Fruit fly (Drosophila melanogaster) S2 (cell line): ENCODE data around the gene trbd.
A peak's percentile ranks its signal among the peaks of the same experiment; 100 is the strongest.

Experiments used
- CG8478 ChIP-seq: fragments of >200 bp; optimal IDR thresholded peaks from 2 replicates; lab custom pipeline; 2018
- CTCF ChIP-seq, 2 experiments: fragments of >200 bp; optimal IDR thresholded peaks; 2 replicates each; lab custom pipeline; 2018

trbd gene

DNA sequence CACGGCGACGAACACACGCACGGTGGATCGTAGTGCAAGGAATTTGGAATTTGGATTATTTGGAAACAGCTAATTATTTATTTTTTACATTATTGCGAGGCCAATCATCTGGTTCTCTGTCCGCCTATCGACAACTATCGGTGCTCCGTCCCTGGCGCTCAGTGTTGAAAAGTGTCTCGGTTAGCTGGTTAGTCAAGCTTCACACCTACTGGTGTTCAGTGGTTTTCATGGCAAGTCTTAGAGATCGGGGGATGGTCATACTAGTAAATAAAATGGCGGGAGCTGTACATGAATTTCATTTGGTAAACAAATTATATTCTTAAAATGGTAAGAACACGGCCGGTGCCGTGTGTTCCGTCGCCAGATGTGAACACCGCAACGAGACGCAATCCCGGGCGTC is at the start of gene trbd, which contains the start of gene dmt:
TSS of gene trbd (minus strand) at position 152 of the 400 bp plus-strand sequence.
TSS of gene dmt (plus strand) at position 257 of the 400 bp plus-strand sequence.
- TF ChIP-seq CG8478 (lab: Kevin White, UChicago) (no peak), CTCF (optimal IDR thresholded peaks at IDR 0.05; lab: Kevin White, UChicago) (peak; percentile 44 to 65)

DNA sequence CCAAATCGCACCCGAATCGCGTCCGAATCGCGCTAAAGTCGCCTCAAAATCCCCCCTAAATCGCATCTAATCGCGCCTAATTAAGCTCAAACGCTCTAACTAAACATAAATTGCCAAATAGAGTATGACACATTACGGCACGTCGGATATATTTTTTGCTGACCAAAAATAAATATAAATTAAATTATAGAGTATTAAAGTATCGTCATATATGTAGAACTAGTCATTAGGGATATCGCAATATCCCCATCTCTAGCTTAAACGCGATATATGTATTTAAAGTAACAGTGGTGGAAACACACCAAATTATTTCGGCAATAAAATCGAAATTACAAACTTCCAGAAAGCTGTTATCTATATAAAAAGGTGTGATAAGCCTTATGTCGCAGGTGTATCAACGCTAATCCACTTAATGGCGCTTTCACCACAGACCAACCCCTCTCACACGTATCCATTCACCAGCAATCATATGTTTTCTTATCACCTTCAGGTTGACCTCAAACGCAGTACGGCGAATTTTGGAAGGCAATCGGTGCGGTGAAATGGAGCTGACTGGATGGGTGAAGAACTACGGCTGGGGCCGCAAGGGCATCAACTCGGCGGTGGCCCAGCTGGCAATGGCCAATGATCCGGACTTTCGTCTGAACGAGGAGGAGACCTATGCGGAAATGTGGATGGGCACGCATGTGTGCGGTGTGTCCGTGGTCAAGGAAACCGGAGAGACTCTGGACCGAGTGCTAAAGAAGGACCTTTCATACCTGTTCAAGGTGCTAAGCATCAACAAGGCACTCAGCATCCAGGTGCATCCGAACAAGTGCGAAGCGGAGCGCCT is 48.7 kb upstream of the trbd start, which contains the start of gene Mpi:
TSS of gene Mpi (plus strand) at position 263 of the 832 bp plus-strand sequence.
- TF ChIP-seq CTCF (optimal IDR thresholded peaks at IDR 0.05; lab: Kevin White, UChicago) (no peak), CG8478 (lab: Kevin White, UChicago) (no peak)

DNA sequence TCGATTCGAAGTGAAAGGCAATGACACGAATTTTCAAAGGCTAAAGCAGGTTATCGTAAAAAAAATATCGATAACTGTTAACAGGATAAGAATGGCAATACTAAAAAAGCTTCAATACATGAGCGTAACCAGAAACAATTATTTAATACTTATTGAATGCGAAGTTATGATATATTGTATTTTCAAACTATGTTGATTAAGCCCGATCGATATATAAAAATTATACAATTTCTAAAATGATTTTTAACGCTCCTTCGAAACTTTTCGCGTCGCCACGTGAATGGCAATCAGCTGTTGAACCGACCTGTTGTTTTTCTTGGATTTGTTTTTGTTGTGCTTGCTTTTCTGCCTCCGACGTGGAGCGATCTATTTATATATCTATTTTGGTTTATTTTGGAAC is 45.4 kb upstream of the trbd start, which contains the start of the genes Alg12 and Rpt3R:
TSS of gene Alg12 (plus strand) at position 305 of the 400 bp plus-strand sequence.
TSS of gene Rpt3R (minus strand) at position 324 of the 400 bp plus-strand sequence.
- TF ChIP-seq CG8478 (lab: Kevin White, UChicago) (no peak), CTCF (optimal IDR thresholded peaks at IDR 0.05; lab: Kevin White, UChicago) (no peak)

DNA sequence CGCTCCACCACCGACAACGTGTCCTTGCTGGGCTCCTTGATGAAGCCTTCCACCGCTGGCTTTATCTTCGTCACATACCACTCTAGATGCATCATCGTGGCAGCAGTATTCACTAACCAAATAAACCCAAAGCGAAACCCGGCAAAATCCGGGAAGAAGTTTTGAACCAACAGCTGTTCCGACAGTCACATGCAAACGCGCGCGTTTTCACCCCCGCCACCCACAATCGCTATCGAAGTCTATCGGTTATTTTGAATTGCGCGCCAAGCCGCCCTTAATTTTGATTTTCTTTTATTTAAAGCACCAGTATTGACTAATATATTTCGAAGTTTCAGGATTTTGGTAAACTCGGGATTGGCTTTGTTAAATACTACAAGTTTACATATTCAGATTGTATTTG is 43.6 kb upstream of the trbd start, which contains the start of gene Tti1:
TSS of gene Tti1 (minus strand) at position 200 of the 400 bp plus-strand sequence.
- no peak for TF ChIP-seq CTCF (optimal IDR thresholded peaks at IDR 0.05; lab: Kevin White, UChicago)
- TF ChIP-seq CG8478 (lab: Kevin White, UChicago): no peak

DNA sequence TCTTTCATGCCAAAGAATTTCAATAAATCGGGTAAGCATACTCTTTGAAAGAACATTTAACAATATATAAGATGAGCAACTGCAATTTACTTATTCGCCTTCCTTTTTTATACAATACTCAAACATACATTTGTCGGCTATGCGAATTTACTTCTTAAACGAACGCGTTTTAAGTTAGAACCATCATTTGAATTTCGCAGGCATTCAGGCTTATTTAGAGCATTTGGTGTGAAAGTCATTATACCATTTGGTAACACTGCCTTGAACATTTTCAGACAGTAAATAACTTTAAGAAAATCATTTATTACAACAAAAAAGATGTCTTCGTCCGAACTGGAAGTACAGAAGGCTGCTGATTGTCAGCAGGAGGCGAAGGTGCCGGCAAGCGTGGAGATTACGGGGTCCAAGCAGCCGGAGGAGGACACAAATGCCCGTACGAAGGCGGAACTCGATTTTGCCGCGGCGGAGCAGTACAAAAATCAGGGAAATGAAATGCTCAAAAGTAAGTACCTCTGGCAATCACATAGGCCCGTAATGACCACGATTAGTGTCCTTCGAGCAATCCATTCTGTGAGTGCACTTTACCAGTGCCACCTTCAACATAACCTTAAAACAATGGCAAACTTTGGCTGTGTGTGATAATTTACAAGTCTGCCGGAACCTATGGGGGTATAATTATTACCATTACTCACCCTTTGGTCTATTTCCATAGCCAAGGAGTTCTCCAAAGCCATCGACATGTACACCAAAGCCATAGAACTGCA is 37.2 kb upstream of the trbd start:
- TF ChIP-seq CTCF (optimal IDR thresholded peaks at IDR 0.05; lab: Kevin White, UChicago) (no peak), CG8478 (lab: Kevin White, UChicago) (no peak)

DNA sequence ATGACTTTTGCATAAGTTTGCCTTT is 36.9 kb upstream of the trbd start, which contains the start of gene PpD3:
TSS of gene PpD3 (plus strand) at position 1 of the 25 bp plus-strand sequence.
- no peak for TF ChIP-seq CTCF (optimal IDR thresholded peaks at IDR 0.05; lab: Kevin White, UChicago)
- no peak for TF ChIP-seq CG8478 (lab: Kevin White, UChicago)

DNA sequence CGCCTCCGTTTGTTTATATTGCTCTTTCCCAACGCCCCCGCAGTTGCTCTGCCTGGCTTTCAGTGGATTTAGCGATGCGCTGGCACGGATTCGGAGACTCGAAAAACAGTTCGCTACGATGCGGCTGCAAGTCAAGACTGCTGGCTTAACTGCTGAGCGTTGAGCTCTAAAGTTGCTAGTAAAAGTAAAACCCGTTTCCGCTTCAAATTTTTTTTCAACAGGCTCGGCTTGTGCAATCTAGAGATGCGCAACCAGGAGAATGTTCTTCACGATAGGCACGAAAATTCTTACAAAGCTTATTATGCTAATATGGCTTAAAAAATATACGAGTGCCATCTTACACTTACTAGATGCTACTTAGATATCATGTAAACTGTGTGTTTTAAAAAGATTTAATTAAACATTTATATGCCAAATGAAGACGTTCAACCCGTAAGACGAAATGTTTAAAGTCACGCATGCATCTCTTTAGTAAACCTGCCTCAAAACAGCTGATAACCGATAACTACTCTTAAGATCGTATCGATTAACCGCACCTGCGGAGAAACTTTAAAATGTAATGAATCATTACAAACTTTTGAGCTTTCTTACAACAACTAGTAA is 36.5 kb upstream of the trbd start, which contains the start of gene CG12948:
TSS of gene CG12948 (minus strand) at position 473 of the 603 bp plus-strand sequence.
- TF ChIP-seq CG8478 (lab: Kevin White, UChicago) (no peak), CTCF (optimal IDR thresholded peaks at IDR 0.05; lab: Kevin White, UChicago) (no peak)

DNA sequence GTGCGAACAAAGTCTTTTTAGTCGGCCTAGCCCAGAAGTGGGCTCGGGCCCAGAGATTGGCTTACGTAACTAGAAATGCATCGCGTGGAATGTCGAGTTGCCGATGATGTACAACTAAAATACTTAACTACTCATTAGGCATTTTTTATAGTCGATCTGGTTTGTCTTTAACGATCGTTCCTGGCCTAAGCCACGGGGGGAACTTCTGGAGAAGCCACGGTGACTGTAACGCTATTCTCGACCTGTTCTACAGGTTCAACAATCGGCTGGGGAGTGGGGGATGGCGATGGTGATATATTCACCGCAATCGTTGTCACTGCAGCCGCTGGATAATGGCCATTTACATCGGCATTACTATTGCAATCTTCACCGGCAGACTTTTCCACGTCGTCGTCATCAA is 35.4 kb upstream of the trbd start, which contains the start of gene CG34409:
TSS of gene CG34409 (minus strand) at position 101 of the 400 bp plus-strand sequence.
- no peak for TF ChIP-seq CTCF (optimal IDR thresholded peaks at IDR 0.05; lab: Kevin White, UChicago)
- TF ChIP-seq CG8478 (lab: Kevin White, UChicago): no peak

DNA sequence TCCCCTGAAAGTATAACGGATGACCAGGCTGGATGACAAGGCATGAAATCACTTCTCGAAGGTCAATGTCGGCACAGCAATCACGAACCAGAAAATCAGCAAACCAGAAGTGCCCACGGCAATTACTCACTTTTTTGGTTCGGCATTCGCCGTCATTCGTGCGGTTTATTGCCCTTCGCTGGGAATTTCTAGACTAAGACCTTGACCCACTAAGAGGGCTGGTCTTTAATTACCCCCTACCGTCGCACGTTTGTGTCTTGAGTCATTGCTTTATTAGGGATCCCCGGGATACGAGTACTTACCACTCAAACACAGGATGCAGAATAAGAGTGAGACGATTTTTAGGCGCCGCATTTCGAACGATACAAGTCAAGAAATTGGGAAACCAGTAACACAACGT is 34.6 kb upstream of the trbd start:
- TF ChIP-seq CG8478 (lab: Kevin White, UChicago): no peak
- no peak for TF ChIP-seq CTCF (optimal IDR thresholded peaks at IDR 0.05; lab: Kevin White, UChicago)

DNA sequence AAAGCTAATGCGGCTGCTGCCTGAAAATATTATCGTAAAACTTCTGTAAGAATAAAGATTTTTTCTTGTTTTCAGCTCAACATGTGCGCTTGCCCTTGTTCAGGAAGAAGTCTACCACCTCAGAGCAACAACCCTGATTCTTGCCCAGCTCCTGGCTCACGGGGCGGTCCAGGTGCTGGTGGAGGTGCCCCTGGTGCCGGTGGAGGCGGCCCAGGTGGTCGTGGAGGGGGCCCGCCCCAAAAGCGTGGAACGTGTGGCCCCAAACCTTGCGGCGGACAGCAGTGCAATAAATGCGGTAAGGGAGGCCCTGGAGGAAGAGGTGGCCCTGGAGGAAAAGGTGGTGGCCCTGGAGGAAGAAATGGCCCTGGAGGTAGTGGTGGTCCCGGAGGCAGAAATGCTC is 33.2 kb upstream of the trbd start:
- no peak for TF ChIP-seq CG8478 (lab: Kevin White, UChicago)
- no peak for TF ChIP-seq CTCF (optimal IDR thresholded peaks at IDR 0.05; lab: Kevin White, UChicago)

DNA sequence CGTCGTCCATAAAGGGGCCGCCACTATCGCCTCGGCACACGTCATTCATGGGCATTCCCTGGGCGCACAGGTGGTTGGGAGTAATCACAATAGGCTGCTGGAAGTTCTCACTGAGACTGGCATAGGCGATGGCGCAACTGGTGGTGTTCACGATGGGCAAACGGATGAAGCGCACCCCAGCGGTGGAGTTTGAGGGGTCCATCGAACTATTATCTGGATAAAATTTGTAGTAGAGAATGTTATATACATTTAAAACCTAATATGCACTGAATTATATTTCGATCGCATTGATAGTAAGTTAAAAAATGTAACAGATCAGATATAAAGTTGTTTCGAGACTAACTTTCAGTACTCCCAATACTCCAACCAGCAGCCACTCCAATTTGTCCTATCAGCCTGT is 32.4 kb upstream of the trbd start, which contains the start of gene CG31415:
TSS of gene CG31415 (plus strand) at position 301 of the 400 bp plus-strand sequence.
- no peak for TF ChIP-seq CTCF (optimal IDR thresholded peaks at IDR 0.05; lab: Kevin White, UChicago)
- TF ChIP-seq CG8478 (lab: Kevin White, UChicago): no peak

DNA sequence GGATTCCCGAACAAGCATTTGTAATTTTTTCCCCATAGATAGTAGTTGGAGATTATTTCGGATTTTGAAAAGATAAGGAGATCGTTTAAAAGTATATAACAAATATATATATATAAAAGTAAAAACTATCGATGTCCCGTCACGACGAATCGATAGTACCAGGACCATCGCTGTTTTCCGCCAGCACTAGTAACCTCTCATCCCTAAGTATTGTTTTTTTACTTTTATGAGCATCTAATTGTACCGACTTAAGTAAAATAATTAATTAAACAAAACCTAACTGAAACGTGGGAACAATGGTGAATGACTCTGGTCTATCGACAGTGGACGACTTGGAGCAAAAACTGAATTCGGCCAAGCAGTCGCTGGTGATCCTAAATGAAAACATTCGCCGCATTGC is 29.9 kb upstream of the trbd start, which contains the start of gene Pnn:
TSS of gene Pnn (plus strand) at position 187 of the 400 bp plus-strand sequence.
- no peak for TF ChIP-seq CG8478 (lab: Kevin White, UChicago)
- TF ChIP-seq CTCF (optimal IDR thresholded peaks at IDR 0.05; lab: Kevin White, UChicago): no peak

DNA sequence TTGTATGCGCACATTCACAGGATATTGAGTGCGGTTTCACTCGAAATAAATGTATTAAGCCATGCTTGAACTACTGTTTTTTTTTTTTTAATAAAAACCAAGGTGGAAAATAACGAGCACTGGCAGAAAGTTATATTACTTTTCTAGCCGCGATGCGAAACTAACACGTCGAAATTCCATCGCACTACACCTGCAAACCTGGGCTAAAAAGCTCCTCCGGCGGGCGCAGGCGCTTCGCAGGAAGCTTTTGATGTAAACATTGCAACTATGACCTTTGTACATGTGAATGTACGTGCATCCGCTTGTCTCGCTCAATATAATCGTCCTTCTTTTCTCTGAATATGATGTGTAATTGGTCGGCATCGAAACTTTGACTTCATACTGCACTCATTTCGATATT is 29.0 kb upstream of the trbd start, which contains the start of gene side-VII:
TSS of gene side-VII (minus strand) at position 187 of the 400 bp plus-strand sequence.
- TF ChIP-seq CG8478 (lab: Kevin White, UChicago): no peak
- no peak for TF ChIP-seq CTCF (optimal IDR thresholded peaks at IDR 0.05; lab: Kevin White, UChicago)

DNA sequence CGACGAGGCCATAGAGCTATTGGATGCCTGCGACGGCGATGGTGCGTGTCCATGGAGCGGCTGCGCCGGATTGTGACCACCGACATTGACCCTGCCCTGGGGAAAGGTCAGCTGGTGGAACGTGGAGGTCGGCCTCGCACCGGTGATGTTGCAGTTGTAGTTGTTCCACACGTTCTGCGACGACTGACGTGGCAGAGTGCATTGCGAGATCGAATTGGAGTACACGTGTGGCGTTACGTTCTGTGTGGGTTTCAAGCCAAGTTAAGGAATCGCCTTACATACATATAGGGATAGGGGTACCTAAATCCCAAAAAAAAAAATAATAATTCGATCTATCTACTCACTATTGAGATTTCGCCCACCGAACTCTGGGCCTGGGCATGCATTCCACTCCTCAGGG is 24.3 kb upstream of the trbd start:
- TF ChIP-seq CG8478 (lab: Kevin White, UChicago) (no peak), CTCF (optimal IDR thresholded peaks at IDR 0.05; lab: Kevin White, UChicago) (no peak)
